Worm (Caenorhabditis elegans) whole organism, L4 larva: ENCODE data around the gene mdt-28.

Experiments
- aly-2 ChIP-seq: sonication (generic microtip); optimal IDR thresholded peaks from 2 replicates; lab custom pipeline; 2018; ENCODE audit warnings: missing biosample characterization, missing genetic modification characterization
- duxl-1 ChIP-seq: sonication (generic microtip); optimal IDR thresholded peaks from 2 replicates; lab custom pipeline; 2016; ENCODE audit warnings: mild to moderate bottlenecking, missing genetic modification characterization, moderate library complexity, missing compliant biosample characterization; ENCODE audit not compliant: poor library complexity
- egl-27 ChIP-seq: sonication (generic microtip); optimal IDR thresholded peaks from 3 replicates; lab custom pipeline; 2017; ENCODE audit warnings: missing biosample characterization, missing genetic modification reagents, missing genetic modification characterization
- lin-13 ChIP-seq: fragments of 150-350 bp; optimal IDR thresholded peaks from 2 replicates; lab custom pipeline; 2014; ENCODE audit warnings: missing biosample characterization, missing genetic modification reagents, missing genetic modification characterization
- mdl-1 ChIP-seq, 2 experiments: fragments of 150-350 bp in 1 of 2; sonication (generic microtip) in 1 of 2; optimal IDR thresholded peaks; 2 replicates each; lab custom pipeline; 2014 to 2017; ENCODE audit warnings: missing biosample characterization in 2 of 2, missing genetic modification characterization in 2 of 2
- mdt-29 ChIP-seq: fragments of 200-800 bp; sonication (Bioruptor generic); IDR thresholded peaks from 2 replicates; pipeline ENCODE4 v1.3.6; 2022; ENCODE audit warnings: missing genetic modification reagents, missing genetic modification characterization, missing compliant biosample characterization
- mep-1 ChIP-seq: fragments of 150-350 bp; sonication (generic microtip); optimal IDR thresholded peaks from 3 replicates; lab custom pipeline; 2014; ENCODE audit warnings: missing biosample characterization, missing genetic modification characterization
- nhr-10 ChIP-seq: fragments of 150-350 bp; optimal IDR thresholded peaks from 2 replicates; lab custom pipeline; 2014; ENCODE audit warnings: missing biosample characterization, missing genetic modification characterization
- pqm-1 ChIP-seq: sonication (generic microtip); optimal IDR thresholded peaks from 2 replicates; lab custom pipeline; 2017; ENCODE audit warnings: missing biosample characterization, missing genetic modification characterization
- tra-1 ChIP-seq: fragments of 200-800 bp; sonication (Bioruptor generic); IDR thresholded peaks from 2 replicates; pipeline ENCODE4 v1.3.6; 2022; ENCODE audit warnings: missing genetic modification reagents, missing genetic modification characterization, missing compliant biosample characterization
- vab-7 ChIP-seq: fragments of 200-800 bp; sonication (Bioruptor generic); IDR thresholded peaks from 2 replicates; pipeline ENCODE4 v1.3.6; 2022; ENCODE audit warnings: missing genetic modification reagents, missing genetic modification characterization, missing compliant biosample characterization
- ztf-11 ChIP-seq: fragments of 150-350 bp; optimal IDR thresholded peaks from 2 replicates; lab custom pipeline; 2014; ENCODE audit warnings: missing biosample characterization, missing genetic modification characterization

- TF ChIP-seq pqm-1 (tag; lab: Kevin White, UChicago) (no peak), mdl-1 (tag; optimal IDR thresholded peaks at IDR 0.05; lab: Kevin White, UChicago) (no peak), duxl-1 (no peak), vab-7 (GFP tag; lab: Robert Waterston, UW) (no peak), ztf-11 (tag; lab: Kevin White, UChicago) (no peak), nhr-10 (tag; lab: Kevin White, UChicago) (no peak), mdt-29 (no peak), mep-1 (tag; lab: Kevin White, UChicago) (no peak), lin-13 (no peak), aly-2 (tag; lab: Kevin White, UChicago) (no peak), egl-27 (tag; lab: Kevin White, UChicago) (no peak), tra-1 (GFP tag; lab: Robert Waterston, UW) (no peak)
These were observed 38.9 kb downstream of the mdt-28 start, which contains the start of gene F21A3.4 for ce11 chrV:15536320-15536719.
